Fruit fly (Drosophila melanogaster): ENCODE data around the gene Alms1a.
A peak's percentile ranks its signal among the peaks of the same experiment; 100 is the strongest.

Gene Alms1a

DNA sequence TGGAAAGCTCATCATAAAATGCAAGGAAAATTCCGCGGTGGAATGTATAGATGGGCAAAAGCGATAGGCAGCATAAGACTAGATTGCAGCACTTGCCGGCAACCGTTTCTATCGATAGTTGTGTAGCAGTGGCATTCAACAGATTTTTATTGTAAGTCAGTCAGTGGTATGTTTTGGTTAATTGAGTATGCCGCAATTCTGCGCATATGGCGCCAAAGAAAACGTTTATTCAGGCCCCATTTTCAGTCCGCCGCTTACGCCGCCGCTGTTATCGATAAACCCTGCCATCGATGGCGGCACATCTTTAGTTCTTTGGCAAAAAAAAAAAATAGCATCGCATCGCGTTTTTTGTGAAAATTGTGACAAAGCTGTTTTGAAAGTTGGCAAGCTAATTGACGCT lies 13.9 kb upstream of the Alms1a start, which contains the start of the genes Cbp80 and Torsin:
Gene Cbp80, plus strand, starts transcription at position 265 of the 400 bp plus-strand sequence.
Gene Torsin, minus strand, starts transcription at position 282 of the 400 bp plus-strand sequence.
- no peak for TF ChIP-seq noc (tag; optimal IDR thresholded peaks at IDR 0.05)

DNA sequence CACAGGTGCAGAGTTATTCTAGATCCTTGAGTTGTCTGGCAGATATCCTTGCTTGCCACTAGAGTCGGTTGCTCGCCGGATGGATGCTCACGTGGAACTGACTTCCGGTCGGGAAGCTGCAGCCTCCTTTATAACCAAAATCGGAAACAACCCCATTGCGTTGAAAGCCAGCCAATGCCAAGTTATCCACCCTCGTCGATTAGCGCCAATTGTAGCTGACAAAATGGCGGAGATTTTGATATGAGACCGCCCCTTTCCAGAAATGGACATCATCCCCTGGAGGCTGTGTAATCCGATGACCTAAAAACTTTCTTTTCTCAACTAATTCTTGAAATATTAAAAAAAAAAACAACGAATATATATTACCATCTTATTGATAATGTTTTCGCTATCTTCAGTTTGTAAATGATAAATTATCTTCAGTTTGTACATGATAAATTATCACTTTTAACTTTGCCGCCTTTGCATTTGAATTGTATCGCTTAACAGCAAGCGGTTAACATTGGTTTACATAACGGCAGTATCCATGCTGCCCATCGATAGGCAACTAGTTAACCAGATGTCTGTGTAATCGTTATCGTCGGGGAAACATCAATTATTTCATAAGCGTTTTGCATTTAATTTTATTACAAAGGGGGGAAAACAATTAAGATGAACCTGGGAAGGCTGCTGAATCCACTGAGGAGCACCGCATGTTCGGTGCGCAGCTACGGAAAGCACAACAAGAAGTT lies 11.7 kb upstream of the Alms1a start, which contains the start of the genes HLH4C and mRpL30:
Gene HLH4C, minus strand, starts transcription at position 99 of the 731 bp plus-strand sequence.
Gene mRpL30, plus strand, starts transcription at position 556 of the 731 bp plus-strand sequence.
- no peak for TF ChIP-seq noc (tag; optimal IDR thresholded peaks at IDR 0.05)

DNA sequence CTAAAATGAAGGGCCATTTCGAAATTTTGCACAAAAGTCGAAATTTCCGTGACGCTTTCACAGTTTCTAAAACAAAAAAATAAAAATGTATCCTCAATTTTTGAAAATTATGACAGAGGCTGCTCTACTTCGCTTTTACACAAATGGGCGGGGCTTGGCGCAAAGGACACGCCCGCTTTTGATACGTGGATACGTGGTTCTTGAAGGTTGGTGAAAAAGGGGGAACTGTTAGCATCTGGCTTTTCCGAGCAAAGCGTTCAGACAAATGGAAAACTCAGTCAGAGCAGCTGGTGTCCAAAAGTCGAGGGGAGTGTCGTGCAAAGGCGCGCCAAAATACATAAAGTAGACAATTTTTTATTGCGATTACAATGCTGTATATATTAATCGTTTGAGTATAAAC lies 9.0 kb upstream of the Alms1a start, which contains the start of gene CG3062:
Gene CG3062, minus strand, starts transcription at position 101 of the 400 bp plus-strand sequence.
- no peak for TF ChIP-seq noc (tag; optimal IDR thresholded peaks at IDR 0.05)

DNA sequence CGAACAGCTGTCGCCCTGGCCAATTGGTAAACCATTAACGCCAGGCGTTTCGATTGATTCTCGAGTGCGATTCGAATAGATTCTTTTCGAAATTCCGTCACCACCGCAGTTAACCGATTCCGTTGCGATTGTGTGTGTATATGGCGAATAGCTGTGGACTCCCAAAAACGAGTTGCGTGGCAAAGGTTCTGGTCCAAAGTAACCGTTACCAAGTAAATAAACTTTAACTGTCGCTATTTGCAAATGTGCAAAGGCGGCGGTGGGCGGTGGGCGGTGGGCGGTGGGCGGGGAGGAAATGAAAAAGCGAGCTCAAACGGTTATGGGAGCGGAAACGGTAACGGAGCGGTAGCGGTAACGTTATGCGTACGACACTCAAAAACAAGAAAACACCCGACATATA lies 8.1 kb upstream of the Alms1a start, which contains the start of gene CG3081:
Gene CG3081, minus strand, starts transcription at position 101 of the 400 bp plus-strand sequence.
- TF ChIP-seq noc (tag; optimal IDR thresholded peaks at IDR 0.05) = no peak

DNA sequence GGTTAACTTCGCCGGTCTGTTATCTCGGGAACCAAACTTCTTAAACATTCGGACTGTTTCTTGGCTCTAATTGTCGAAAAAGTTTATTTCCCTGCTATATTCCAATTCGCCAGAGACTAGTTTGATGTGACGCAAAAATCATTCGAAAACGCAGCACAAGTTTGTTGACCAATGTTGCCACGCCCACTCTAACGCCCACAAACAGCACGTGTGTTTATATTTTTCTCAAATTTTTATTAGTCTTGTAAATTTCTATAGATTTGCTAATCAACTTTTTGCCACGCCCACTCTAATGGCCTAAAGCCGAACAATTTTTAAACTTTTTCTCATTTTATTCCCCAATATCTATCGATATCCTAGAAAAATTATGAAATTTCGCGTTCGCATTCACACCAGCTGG lies 5.0 kb downstream of the Alms1a start, which contains the start of gene Alms1b:
Gene Alms1b, minus strand, starts transcription at position 101 of the 400 bp plus-strand sequence.
- TF ChIP-seq noc (tag; optimal IDR thresholded peaks at IDR 0.05) = no peak

DNA sequence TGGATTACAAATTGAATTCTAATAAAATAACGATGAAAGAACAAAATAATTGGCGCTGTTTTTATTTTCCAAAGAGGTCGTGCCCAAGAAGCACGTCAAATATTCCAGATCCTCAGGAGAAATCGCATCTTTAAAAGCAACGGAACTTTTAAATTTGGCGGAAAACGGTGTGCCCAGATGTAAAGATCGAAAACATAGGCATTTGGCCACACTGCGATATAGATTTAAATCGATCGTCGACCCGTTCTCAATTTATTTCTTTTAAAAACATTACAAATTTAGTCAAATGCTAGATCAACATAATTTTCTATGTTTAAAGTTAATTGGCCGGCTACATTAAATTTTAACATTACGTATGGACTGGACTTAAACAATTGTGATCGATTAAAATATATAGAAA lies 8.6 kb downstream of the Alms1a start:
- no peak for TF ChIP-seq noc (tag; optimal IDR thresholded peaks at IDR 0.05)

DNA sequence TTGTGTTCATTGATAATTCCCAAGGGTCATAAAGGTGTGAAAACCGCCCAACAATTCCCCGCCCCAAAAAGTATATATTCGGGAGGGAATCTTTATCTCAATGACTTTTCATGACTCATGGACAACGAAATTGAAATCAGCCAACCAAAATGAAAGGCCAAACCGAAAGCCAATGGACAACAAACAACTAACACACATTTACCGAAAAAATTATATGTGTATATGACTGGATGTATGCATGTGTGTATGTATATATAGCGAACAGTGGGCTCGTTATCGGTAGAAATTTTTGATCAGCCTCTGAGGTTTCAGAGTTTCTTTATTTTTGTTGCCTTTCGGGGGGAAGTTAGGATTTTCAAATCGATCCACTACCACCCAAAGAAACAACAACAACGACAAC lies 16.9 kb downstream of the Alms1a start:
- TF ChIP-seq noc (tag; optimal IDR thresholded peaks at IDR 0.05) = no peak

DNA sequence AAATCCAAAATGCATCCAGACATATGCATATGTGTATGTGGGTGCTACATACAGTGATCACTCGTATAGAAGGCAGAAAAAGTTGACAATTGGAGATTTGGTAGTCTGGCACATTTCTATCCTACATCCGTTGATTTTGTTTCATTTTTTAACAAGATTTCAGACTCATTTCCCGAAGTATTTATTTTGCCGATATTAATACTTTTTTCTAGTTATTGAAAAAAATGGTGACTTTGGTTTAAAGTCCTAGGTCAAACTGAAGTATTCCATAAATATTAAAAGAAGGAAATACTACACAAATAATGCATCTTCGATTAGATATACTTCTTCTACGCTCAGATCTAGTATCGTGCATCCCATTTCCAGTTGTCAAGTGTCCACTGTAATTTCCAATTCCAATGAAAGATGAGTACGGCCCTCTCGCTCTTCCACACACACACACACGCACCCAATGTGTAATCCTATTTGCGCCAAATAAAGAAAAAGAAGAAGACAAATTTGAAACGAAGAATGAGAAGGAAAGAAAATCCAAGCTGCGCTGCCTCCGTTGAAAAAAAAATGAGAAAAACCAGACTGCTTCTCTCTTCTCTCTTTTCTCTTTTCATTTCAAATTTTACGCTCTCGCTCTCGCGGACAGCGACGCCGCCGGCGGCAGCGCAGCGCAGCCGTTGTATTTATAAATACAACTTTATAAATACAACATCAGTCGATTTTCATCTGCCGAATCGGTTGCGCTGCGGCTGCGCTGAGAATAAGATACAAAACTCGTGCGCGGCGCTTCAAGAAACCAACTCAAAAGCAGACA lies 18.7 kb downstream of the Alms1a start, which contains the start of gene peb:
Gene peb, plus strand, starts transcription at position 700 of the 805 bp plus-strand sequence.
- TF ChIP-seq noc (tag; optimal IDR thresholded peaks at IDR 0.05) = no peak

DNA sequence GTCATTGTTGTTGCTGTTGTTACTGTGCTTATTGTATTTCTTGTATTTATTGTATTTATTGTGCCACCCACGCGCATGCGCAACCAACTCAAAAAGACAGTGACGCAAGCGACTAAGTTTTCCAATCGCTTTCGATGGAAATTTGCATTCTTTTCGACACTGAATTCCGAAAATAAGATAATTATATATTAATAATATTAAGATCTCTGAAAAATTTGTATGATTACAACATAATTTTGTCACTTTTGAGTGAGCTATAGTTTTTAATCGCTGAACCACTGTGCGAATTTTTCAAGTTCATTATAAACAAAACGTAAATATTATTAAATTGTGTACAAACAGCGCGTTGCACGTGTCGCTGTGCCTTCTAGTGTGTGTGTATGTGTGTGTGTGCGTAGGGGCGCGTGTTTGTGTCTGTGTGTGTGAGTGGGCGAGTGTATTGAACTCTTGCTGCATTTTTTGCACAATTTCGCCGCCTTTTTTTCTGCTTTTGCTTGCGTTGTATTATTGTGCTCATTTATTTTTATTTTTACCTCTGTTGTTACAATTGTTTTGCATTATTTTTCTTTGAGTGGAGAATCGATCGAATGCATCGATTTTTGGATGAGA lies 20.0 kb downstream of the Alms1a start:
- no peak for TF ChIP-seq noc (tag; optimal IDR thresholded peaks at IDR 0.05)

DNA sequence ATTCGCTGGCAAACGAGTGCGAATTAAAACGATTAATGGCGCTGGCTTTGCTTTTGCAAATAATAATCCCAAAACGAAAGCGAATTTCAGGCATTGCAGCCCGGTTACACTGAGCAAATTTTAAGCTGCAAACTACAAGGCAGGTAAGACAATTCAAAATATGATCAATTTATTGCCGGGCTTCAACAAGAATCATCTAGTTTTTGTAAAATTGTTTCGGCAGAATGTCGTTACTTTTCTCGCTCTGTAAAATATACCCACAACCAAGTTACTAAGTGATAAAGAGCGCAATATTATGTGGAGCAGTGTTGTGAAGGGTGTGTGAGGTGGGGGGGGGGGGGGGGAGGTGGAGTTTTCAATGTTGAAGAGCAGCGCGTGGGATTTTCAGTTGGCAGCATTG lies 20.9 kb downstream of the Alms1a start:
- no peak for TF ChIP-seq noc (tag; optimal IDR thresholded peaks at IDR 0.05)

DNA sequence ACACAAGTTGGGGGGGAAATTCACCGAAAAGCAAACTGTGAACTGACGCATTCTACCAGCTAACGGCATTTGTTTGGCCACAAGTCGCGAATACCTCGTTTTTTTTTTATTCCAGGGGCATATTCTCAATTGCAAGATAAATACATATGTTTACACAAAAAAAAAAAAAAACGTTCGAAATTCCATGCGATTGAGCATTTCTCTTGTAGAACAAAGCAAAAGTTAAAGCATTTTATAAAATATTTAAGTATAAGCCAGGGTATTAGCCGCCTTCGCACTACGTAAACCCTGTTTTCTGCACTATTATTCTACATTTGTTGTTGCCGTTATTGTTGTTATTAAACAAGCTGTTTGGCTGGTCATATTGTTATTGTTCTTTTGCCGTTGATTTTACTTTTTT lies 21.5 kb downstream of the Alms1a start:
- TF ChIP-seq noc (tag; optimal IDR thresholded peaks at IDR 0.05) = peak; percentile 65

DNA sequence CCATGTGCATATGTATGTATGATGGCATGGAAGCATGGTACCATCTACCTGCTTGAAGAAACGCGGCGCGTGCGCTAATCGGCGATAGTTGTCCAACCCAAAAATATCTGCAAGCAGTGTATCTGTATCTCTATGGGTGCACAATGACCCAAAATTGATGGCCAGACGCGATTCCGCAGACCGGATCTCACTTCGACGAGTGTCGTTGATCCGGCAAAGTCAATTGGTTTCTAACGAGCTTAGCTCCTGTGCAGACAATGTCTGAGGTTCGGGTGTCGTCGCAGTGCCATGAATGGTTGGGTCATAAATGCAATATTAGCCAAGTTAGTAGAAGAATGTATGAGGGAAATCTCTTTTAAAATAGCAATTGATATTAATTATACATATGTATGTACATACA lies 22.2 kb downstream of the Alms1a start:
- no peak for TF ChIP-seq noc (tag; optimal IDR thresholded peaks at IDR 0.05)

DNA sequence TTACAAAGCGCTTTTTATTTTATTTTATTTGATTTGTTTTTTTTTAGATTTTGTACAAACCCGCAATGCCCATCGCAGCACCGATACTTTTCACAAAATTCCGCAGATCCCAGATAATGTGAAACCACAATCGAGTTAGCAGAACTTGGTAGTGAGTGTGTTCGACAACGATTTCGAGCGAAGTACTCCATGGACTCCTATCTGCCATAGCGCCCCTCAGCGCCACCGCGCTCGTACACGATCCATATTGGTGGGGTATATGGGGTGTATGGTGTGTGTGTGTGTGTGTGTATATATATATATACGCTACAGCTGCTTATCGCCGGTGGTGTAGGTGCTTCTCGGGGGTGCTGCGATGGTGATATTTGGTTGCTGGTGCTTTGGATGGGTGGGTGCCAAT lies 23.4 kb downstream of the Alms1a start:
- TF ChIP-seq noc (tag; optimal IDR thresholded peaks at IDR 0.05) = no peak

DNA sequence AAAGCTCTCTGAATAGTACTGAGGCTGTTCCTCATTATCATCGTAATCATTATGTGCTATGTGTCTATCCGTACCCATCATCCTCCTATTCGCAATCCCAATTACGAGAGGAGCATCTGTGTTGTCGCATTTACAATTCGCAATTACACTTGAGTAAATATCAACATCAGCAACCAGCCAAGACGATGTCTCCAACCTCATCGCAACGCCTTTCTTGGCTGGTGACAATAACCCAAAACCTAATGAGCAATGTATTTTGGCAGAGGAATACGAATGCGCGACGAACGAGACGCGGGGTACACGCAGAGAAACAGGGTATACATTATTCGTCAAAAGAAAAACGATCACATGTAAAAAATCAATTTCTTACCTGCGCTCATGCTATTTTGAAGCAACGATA lies 25.3 kb downstream of the Alms1a start:
- TF ChIP-seq noc (tag; optimal IDR thresholded peaks at IDR 0.05) = peak; percentile 27

DNA sequence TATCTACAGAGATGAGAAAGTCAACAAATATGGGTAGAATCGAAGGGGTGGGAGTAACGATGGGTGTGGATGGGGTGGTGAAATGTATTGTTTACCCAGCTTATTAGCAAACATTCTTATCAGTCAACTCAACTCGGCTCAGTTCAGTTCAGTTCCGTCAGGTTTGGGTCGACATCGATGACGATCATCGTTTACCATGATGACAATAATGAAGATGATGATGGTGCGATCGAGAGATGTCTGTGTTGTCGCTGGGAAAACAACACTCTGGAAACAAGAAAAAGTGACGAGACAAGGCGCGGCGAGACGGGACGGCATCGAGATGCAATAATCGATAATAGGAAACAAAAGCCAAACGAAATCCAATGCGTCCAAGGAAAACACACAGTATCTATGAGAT lies 26.1 kb downstream of the Alms1a start:
- no peak for TF ChIP-seq noc (tag; optimal IDR thresholded peaks at IDR 0.05)

DNA sequence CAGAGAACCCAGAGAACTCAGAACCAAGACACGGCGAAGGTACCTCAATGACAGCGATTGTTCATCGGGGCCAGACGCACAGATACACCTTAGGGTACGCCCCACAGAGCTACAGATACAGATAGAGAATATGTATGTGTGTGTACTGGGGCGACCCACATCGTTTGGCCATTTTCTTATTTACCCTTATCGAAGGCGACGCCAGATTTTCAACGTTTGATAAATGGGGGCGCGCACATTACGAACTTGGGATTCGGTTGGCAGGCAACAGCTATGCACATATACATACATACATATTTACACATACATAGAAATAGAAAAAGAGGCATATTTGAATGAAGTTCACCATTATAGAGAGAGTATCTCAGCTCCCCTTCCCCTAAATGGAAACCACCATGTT lies 29.4 kb downstream of the Alms1a start:
- no peak for TF ChIP-seq noc (tag; optimal IDR thresholded peaks at IDR 0.05)

All from whole organism, larva.